Worm (Caenorhabditis elegans) whole organism, midembryonic: Measurements from ENCODE around the gene C28D4.5.

Experiments
- cog-1 ChIP-seq: sonication (generic microtip); optimal IDR thresholded peaks from 2 replicates; lab custom pipeline; 2016; ENCODE audit warnings: missing genetic modification characterization, missing compliant biosample characterization
- flt-1 ChIP-seq: fragments of 200-800 bp; sonication (Bioruptor generic); IDR thresholded peaks from 2 replicates; pipeline ENCODE4 v1.3.6; 2022; ENCODE audit warnings: missing genetic modification characterization, missing compliant biosample characterization
- klf-2 ChIP-seq: fragments of 200-800 bp; sonication (Bioruptor generic); conservative IDR thresholded peaks from 2 replicates; pipeline ENCODE4 v1.3.6; 2022; ENCODE audit warnings: missing genetic modification reagents, missing genetic modification characterization, missing compliant biosample characterization
- med-1 ChIP-seq: sonication (generic microtip); optimal IDR thresholded peaks from 2 replicates; lab custom pipeline; 2017; ENCODE audit warnings: missing genetic modification characterization, mild to moderate bottlenecking, missing compliant biosample characterization, antibody characterized with exemption, missing genetic modification reagents; ENCODE audit not compliant: insufficient read depth
- ref-1 ChIP-seq: fragments of 200-800 bp; sonication (Bioruptor generic); conservative IDR thresholded peaks from 2 replicates; pipeline ENCODE4 v1.3.6; 2022; ENCODE audit warnings: missing genetic modification reagents, missing genetic modification characterization, missing compliant biosample characterization
- ztf-29 ChIP-seq: fragments of 200-800 bp; sonication (Bioruptor generic); IDR thresholded peaks from 2 replicates; pipeline ENCODE4 v1.3.6; 2022; ENCODE audit warnings: missing genetic modification reagents, missing genetic modification characterization, missing compliant biosample characterization

ce11 chrIV:9709887-9710286, 36.8 kb downstream of the C28D4.5 start, which contains the start of gene nhr-38:
- TF ChIP-seq cog-1 (tag; lab: Kevin White, UChicago) (no peak), ref-1 (no peak), ztf-29 (GFP tag; lab: Robert Waterston, UW) (no peak), flt-1 (GFP tag; lab: Robert Waterston, UW) (no peak), klf-2 (GFP tag; lab: Robert Waterston, UW) (no peak), med-1 (GFP tag; lab: Kevin White, UChicago) (no peak)
